Worm (Caenorhabditis elegans) whole organism, L4 larva: Measurements from ENCODE around the gene C25A8.1.

Experiments used
- aly-2 ChIP-seq: sonication (generic microtip); optimal IDR thresholded peaks from 2 replicates; lab custom pipeline; 2018; ENCODE audit warnings: missing biosample characterization, missing genetic modification characterization
- lim-7 ChIP-seq: fragments of 200-800 bp; sonication (Bioruptor generic); IDR thresholded peaks from 2 replicates; pipeline ENCODE4 v1.3.6; 2022; ENCODE audit warnings: missing genetic modification characterization, missing compliant biosample characterization

DNA sequence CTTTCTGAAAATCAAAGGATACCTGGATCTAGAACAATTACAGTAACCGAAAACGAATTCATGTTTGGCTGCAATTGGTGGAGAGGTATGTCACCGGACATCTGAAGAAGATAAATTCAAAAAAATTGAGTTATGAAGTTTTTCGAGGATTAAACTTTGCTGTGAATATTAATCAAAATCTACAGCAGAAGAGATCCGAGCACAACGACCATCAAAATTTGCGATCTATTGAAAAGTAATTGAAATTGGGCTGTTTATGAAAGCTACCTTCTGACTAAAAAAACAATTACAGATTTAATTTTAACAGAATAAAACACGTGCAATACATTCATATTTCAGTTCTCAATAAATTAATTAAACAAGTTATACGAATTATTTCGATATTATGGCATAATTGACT, 21.5 kb downstream of the C25A8.1 start, which contains the start of gene C06G3.8:
- TF ChIP-seq aly-2 (tag; lab: Kevin White, UChicago) (no peak), lim-7 (GFP tag; lab: Robert Waterston, UW) (no peak)
